Worm (Caenorhabditis elegans) whole organism, mixed stage, embryonic: ENCODE data around the gene sex-1.

ENCODE experiments used
- M03D4.4 ChIP-seq: sonication (generic microtip); optimal IDR thresholded peaks from 2 replicates; lab custom pipeline; 2017; ENCODE audit warnings: mild to moderate bottlenecking, missing genetic modification characterization, missing compliant biosample characterization
- bed-3 ChIP-seq: fragments of 200-800 bp; sonication (Bioruptor generic); optimal IDR thresholded peaks from 3 replicates; lab custom pipeline; 2018; ENCODE audit warnings: mild to moderate bottlenecking, missing genetic modification characterization, moderate library complexity, missing compliant biosample characterization
- blmp-1 ChIP-seq: fragments of 150-350 bp; optimal IDR thresholded peaks from 2 replicates; lab custom pipeline; 2014; ENCODE audit warnings: missing biosample characterization, missing genetic modification characterization
- ceh-39 ChIP-seq: fragments of 150-350 bp; optimal IDR thresholded peaks from 2 replicates; lab custom pipeline; 2014; ENCODE audit warnings: missing biosample characterization, missing genetic modification characterization
- ceh-43 ChIP-seq: fragments of 200-800 bp; sonication (Bioruptor generic); optimal IDR thresholded peaks from 2 replicates; lab custom pipeline; 2018; ENCODE audit warnings: mild to moderate bottlenecking, missing genetic modification characterization, moderate library complexity, missing compliant biosample characterization
- ceh-83 ChIP-seq: fragments of 200-800 bp; sonication (Bioruptor generic); optimal IDR thresholded peaks from 2 replicates; lab custom pipeline; 2018; ENCODE audit warnings: mild to moderate bottlenecking, missing genetic modification characterization, missing compliant biosample characterization
- cnd-1 ChIP-seq: fragments of 200-800 bp; sonication (Bioruptor generic); optimal IDR thresholded peaks from 2 replicates; lab custom pipeline; 2018; ENCODE audit warnings: mild to moderate bottlenecking, missing genetic modification characterization, missing compliant biosample characterization
- elt-1 ChIP-seq: sonication (generic microtip); optimal IDR thresholded peaks from 2 replicates; lab custom pipeline; 2017; ENCODE audit warnings: missing genetic modification characterization, mild to moderate bottlenecking, missing compliant biosample characterization, antibody characterized with exemption, moderate library complexity, borderline replicate concordance; ENCODE audit not compliant: insufficient read depth
- elt-3 ChIP-seq: fragments of 150-350 bp; optimal IDR thresholded peaks from 2 replicates; lab custom pipeline; 2014; ENCODE audit warnings: missing biosample characterization, missing genetic modification characterization
- flh-1 ChIP-seq: fragments of 200-800 bp; sonication (Bioruptor generic); optimal IDR thresholded peaks from 2 replicates; lab custom pipeline; 2018; ENCODE audit warnings: mild to moderate bottlenecking, missing genetic modification characterization, moderate library complexity, missing compliant biosample characterization
- ham-2 ChIP-seq: fragments of 200-800 bp; sonication (Bioruptor generic); optimal IDR thresholded peaks from 2 replicates; lab custom pipeline; 2018; ENCODE audit warnings: mild to moderate bottlenecking, missing genetic modification characterization, missing compliant biosample characterization
- hlh-1 ChIP-seq: fragments of 150-350 bp; optimal IDR thresholded peaks from 2 replicates; lab custom pipeline; 2014; ENCODE audit warnings: missing biosample characterization, missing genetic modification reagents, missing genetic modification characterization
- lin-13 ChIP-seq: fragments of 150-350 bp; optimal IDR thresholded peaks from 2 replicates; lab custom pipeline; 2014; ENCODE audit warnings: missing biosample characterization, missing genetic modification characterization
- lin-32 ChIP-seq: fragments of 200-800 bp; sonication (Bioruptor generic); optimal IDR thresholded peaks from 2 replicates; lab custom pipeline; 2018; ENCODE audit warnings: mild to moderate bottlenecking, missing genetic modification characterization, missing compliant biosample characterization
- lsy-2 ChIP-seq: fragments of 150-350 bp; optimal IDR thresholded peaks from 2 replicates; lab custom pipeline; 2014; ENCODE audit warnings: missing biosample characterization, missing genetic modification characterization
- mab-5 ChIP-seq: fragments of 150-350 bp; optimal IDR thresholded peaks from 2 replicates; lab custom pipeline; 2014; ENCODE audit warnings: missing biosample characterization, missing genetic modification characterization
- mep-1 ChIP-seq: fragments of 150-350 bp; optimal IDR thresholded peaks from 2 replicates; lab custom pipeline; 2017; ENCODE audit warnings: missing biosample characterization, missing genetic modification reagents, missing genetic modification characterization, inconsistent platforms
- nhr-12 ChIP-seq: fragments of 150-350 bp; optimal IDR thresholded peaks from 2 replicates; lab custom pipeline; 2014; ENCODE audit warnings: missing biosample characterization, missing genetic modification characterization
- nhr-237 ChIP-seq: fragments of 150-350 bp; optimal IDR thresholded peaks from 2 replicates; lab custom pipeline; 2014; ENCODE audit warnings: missing biosample characterization, missing genetic modification characterization
- nhr-28 ChIP-seq: fragments of 150-350 bp; optimal IDR thresholded peaks from 2 replicates; lab custom pipeline; 2014; ENCODE audit warnings: missing biosample characterization, missing genetic modification characterization
- pha-4 ChIP-seq: fragments of 150-350 bp; optimal IDR thresholded peaks from 2 replicates; lab custom pipeline; 2018; ENCODE audit warnings: missing biosample characterization, missing genetic modification reagents, missing genetic modification characterization
- sem-2 ChIP-seq: fragments of 200-800 bp; sonication (Bioruptor generic); optimal IDR thresholded peaks from 2 replicates; lab custom pipeline; 2018; ENCODE audit warnings: mild to moderate bottlenecking, missing genetic modification characterization, missing compliant biosample characterization
- snpc-4 ChIP-seq: fragments of 150-350 bp; optimal IDR thresholded peaks from 2 replicates; lab custom pipeline; 2014; ENCODE audit warnings: missing biosample characterization, missing genetic modification characterization
- tbx-8 ChIP-seq: fragments of 200-800 bp; sonication (Bioruptor generic); optimal IDR thresholded peaks from 2 replicates; lab custom pipeline; 2018; ENCODE audit warnings: mild to moderate bottlenecking, missing genetic modification characterization, moderate library complexity, missing compliant biosample characterization
- unc-120 ChIP-seq: sonication (generic microtip); optimal IDR thresholded peaks from 2 replicates; lab custom pipeline; 2017; ENCODE audit warnings: missing genetic modification characterization, missing compliant biosample characterization; ENCODE audit not compliant: poor library complexity, severe bottlenecking
- unc-39 ChIP-seq: fragments of 150-350 bp; optimal IDR thresholded peaks from 2 replicates; lab custom pipeline; 2014; ENCODE audit warnings: missing biosample characterization, missing genetic modification characterization
- unc-62 ChIP-seq: fragments of 150-350 bp; optimal IDR thresholded peaks from 2 replicates; lab custom pipeline; 2014; ENCODE audit warnings: missing biosample characterization, missing genetic modification reagents, missing genetic modification characterization
- zip-8 ChIP-seq: fragments of 150-350 bp; optimal IDR thresholded peaks from 2 replicates; lab custom pipeline; 2014; ENCODE audit warnings: missing biosample characterization, missing genetic modification characterization
- ztf-11 ChIP-seq: fragments of 150-350 bp; optimal IDR thresholded peaks from 2 replicates; lab custom pipeline; 2014; ENCODE audit warnings: missing biosample characterization, missing genetic modification characterization

sex-1 gene

DNA sequence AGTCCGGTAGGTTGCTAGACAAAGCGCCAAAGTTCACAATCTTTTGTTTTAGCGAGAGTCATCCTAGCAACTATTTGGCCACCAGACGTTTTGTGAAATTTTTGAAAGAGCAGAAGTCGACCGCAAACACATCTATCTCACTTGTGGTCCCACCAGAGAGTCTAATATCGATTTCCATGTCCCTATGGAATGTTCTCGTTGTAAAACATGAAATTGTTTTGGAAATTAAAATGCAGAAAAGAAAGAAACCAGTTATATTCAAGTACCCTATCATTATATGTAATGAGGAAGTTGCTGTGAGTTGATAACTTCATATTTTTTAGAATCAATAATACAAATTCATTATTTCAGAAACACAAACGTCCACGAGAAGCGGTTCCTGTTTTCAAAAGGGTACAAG is 20.5 kb downstream of the sex-1 start:
- TF ChIP-seq ceh-43 (no peak), unc-39 (tag; lab: Kevin White, UChicago) (no peak), M03D4.4 (tag; lab: Kevin White, UChicago) (no peak), ztf-11 (tag; lab: Kevin White, UChicago) (no peak), nhr-12 (tag; lab: Kevin White, UChicago) (no peak)

DNA sequence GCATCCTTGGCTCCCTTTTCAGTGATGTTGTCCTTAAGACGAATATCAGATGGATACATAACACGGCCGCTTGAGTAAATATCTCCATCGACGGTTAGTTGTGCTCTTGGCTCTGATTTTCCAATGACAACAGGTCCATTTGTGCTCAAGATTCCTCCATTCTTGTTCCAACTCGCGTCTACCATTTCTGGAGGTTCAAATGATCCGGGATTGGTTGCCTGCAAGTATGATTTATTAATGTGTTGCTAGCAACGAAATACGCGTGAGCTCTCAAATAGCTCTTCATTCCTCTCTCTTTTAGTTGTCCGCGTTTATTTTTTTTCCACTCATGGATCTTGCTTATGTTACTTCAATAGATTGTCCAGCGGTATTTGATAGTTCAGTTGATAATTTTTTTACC is 21.5 kb downstream of the sex-1 start, which contains the start of gene arrd-28:
Gene arrd-28, plus strand, starts transcription at position 301 of the 400 bp plus-strand sequence.
- TF ChIP-seq flh-1 (no peak), nhr-237 (tag; lab: Kevin White, UChicago) (no peak), ham-2 (no peak), zip-8 (tag; lab: Kevin White, UChicago) (no peak), cnd-1 (tag; lab: Kevin White, UChicago) (no peak), M03D4.4 (tag; lab: Kevin White, UChicago) (no peak), snpc-4 (tag; lab: Kevin White, UChicago) (no peak), nhr-28 (no peak), elt-3 (tag; lab: Kevin White, UChicago) (no peak), tbx-8 (GFP tag; lab: Kevin White, UChicago) (no peak), ceh-83 (GFP tag; lab: Kevin White, UChicago) (no peak), mab-5 (no peak), elt-1 (tag; lab: Kevin White, UChicago) (no peak), pha-4 (tag; lab: Kevin White, UChicago) (no peak), sem-2 (GFP tag; lab: Kevin White, UChicago) (no peak)

DNA sequence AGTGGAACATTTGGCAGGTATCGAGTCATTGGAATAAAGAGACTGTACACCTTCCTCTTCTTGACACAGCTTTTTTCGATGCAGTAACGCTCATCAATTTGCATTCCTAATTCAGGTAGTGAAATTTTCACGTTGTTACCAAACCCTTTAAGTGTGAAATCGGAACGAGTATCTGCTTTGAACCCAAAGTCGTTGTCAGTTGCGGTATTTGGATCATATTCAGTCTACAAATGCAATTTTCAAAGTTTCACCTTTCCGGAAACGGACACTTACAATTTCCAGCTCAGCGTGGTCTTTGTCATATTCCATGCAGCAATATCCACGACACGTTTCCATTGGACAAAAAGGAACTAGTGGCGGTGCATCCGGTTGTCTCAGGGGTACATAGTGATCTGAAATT is 22.6 kb downstream of the sex-1 start:
- no peak for TF ChIP-seq unc-39 (tag; lab: Kevin White, UChicago)
- no peak for TF ChIP-seq ceh-83 (GFP tag; lab: Kevin White, UChicago)
- no peak for TF ChIP-seq unc-62 (GFP tag; lab: Kevin White, UChicago)
- TF ChIP-seq hlh-1 (tag; lab: Kevin White, UChicago), result no peak
- no peak for TF ChIP-seq nhr-28
- TF ChIP-seq elt-1 (tag; lab: Kevin White, UChicago), result no peak
- no peak for TF ChIP-seq pha-4 (tag; lab: Kevin White, UChicago)
- TF ChIP-seq lsy-2 (tag; lab: Kevin White, UChicago), result no peak
- TF ChIP-seq zip-8 (tag; lab: Kevin White, UChicago), result no peak
- no peak for TF ChIP-seq ceh-39 (tag; lab: Kevin White, UChicago)
- TF ChIP-seq bed-3 (GFP tag; lab: Kevin White, UChicago), result no peak
- TF ChIP-seq blmp-1, result no peak
- TF ChIP-seq ceh-43, result no peak
- no peak for TF ChIP-seq mab-5
- no peak for TF ChIP-seq lin-13 (tag; lab: Kevin White, UChicago)
- TF ChIP-seq mep-1 (tag; lab: Kevin White, UChicago), result no peak
- TF ChIP-seq snpc-4 (tag; lab: Kevin White, UChicago), result no peak
- no peak for TF ChIP-seq tbx-8 (GFP tag; lab: Kevin White, UChicago)
- TF ChIP-seq, all 35 proteins: peak for 0

DNA sequence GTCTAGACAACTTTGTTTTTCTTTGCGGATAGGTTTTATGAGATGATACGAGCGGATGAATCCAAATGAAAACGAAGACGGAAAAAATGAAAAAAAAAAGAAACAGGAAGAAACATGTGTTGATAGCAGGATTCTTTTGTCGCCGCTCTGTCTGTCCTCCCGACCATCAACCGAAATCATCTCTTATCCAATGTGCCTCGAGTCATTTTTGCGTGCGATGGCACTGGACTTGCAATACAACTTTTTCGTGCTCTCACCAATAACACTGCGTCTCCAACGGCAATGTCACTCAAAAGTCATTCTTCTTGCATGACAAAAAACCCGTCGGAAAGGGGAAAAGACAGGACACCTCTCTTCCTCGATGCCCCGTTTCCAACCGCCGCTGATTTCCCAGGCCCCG is 28.9 kb downstream of the sex-1 start, which contains the start of gene ncs-4:
Gene ncs-4, plus strand, starts transcription at position 227 of the 400 bp plus-strand sequence.
- TF ChIP-seq unc-120 (tag; lab: Kevin White, UChicago) (peak; percentile 52), ceh-43 (no peak), ztf-11 (tag; lab: Kevin White, UChicago) (no peak), lin-32 (GFP tag; lab: Kevin White, UChicago) (no peak), blmp-1 (no peak), unc-62 (GFP tag; lab: Kevin White, UChicago) (peak; percentile 31), ceh-39 (tag; lab: Kevin White, UChicago) (no peak)

DNA sequence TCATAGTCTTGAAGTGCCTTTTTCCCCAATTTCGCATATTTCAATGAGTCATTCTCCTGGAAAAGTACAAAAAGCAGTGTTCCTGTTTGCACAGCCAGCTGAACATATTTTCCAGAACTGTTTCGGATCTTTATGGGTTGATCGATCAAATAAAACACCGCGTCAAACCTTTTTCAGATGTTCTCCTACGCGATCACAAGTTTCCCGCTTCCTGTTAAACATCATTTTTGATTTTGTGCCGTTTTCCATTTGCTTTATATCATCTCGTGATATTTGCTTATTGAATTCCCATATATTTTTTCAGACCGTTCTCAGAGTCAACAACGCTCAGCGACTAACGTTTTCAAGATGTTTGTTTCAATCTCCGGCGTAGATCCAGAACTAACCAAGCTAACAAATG is 30.5 kb downstream of the sex-1 start, which contains the start of gene C07A4.3:
Gene C07A4.3, plus strand, starts transcription at position 301 of the 400 bp plus-strand sequence.
- no peak for TF ChIP-seq mab-5
- TF ChIP-seq M03D4.4 (tag; lab: Kevin White, UChicago), result no peak
